Worm (Caenorhabditis elegans) whole organism, late embryonic: Measurements from ENCODE around the gene ifb-1.

Experiments used
- elt-2 ChIP-seq: sonication (generic microtip); optimal IDR thresholded peaks from 2 replicates; lab custom pipeline; 2016; ENCODE audit warnings: missing genetic modification reagents, missing genetic modification characterization, missing compliant biosample characterization
- fkh-10 ChIP-seq: fragments of 150-350 bp; optimal IDR thresholded peaks from 2 replicates; lab custom pipeline; 2014; ENCODE audit warnings: missing biosample characterization, missing genetic modification reagents, missing genetic modification characterization
- pax-1 ChIP-seq: fragments of 150-350 bp; optimal IDR thresholded peaks from 2 replicates; lab custom pipeline; 2014; ENCODE audit warnings: missing biosample characterization, missing genetic modification characterization

DNA sequence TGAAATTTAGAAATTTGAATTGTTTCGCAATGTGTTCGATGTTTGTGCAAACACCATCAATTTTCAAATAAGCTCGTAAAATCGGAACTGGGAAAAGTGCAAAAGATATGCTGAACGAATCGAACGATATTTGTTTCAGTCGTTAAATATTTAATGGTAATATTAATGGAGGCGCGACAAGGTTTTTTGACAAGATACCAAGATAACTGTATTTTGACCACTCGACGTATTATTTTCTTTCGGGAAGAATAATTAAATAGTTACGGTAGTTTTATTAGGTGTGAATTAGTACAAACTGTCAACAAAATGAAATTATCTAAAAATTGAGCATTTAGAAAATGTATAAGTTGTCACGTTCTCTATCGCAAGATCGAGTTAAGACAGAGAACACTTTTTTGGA lies 38.9 kb downstream of the ifb-1 start:
- no peak for TF ChIP-seq pax-1
- no peak for TF ChIP-seq elt-2 (tag; lab: Kevin White, UChicago)
- no peak for TF ChIP-seq fkh-10 (GFP tag; lab: Kevin White, UChicago)
